Worm (Caenorhabditis elegans) whole organism, L4/young adult: ENCODE data around the gene math-20.
"Not testable (repeated sequence)": the region's sequence is repeated elsewhere in the genome, so short reads cannot be mapped to it uniquely, and the experiment has no call there.

Experiments
- W03F9.2 ChIP-seq: fragments of 150-350 bp; optimal IDR thresholded peaks from 2 replicates; lab custom pipeline; 2014; ENCODE audit warnings: missing biosample characterization, missing genetic modification characterization
- dao-5 ChIP-seq: sonication (generic microtip); optimal IDR thresholded peaks from 2 replicates; lab custom pipeline; 2016; ENCODE audit warnings: missing genotype, missing genetic modification characterization, moderate library complexity, missing compliant biosample characterization

DNA sequence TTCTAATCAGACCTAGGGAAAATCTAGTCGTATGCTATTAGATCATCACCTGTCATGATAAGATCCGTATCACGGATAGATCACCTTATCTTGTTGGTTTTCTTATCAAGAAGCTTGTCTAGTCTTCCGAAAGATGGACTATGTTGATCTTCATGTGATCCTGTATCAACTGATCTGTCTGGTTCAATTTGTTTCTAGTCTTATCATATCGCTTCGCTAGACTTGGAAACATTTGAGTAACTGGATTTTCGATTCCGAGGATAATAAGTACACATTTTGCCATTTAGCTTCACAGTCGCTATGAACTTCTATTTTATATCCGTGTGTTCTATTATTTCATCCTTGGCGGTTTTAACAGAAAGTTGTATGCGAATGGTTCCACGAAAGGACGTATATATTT is 47.9 kb upstream of the math-20 start, which contains the start of gene ZK250.2:
- not testable (repeated sequence) for TF ChIP-seq W03F9.2, dao-5
